Worm (Caenorhabditis elegans): ENCODE results near the gene B0410.3.

- no peak for TF ChIP-seq ets-7 (tag; optimal IDR thresholded peaks at IDR 0.05)
- TF ChIP-seq ceh-13 (GFP tag; optimal IDR thresholded peaks at IDR 0.05): no peak
Observed at ce11 chrX:2871037-2871436, 20.3 kb downstream of the B0410.3 start, which contains the start of gene F53B3.3.

Data from whole organism, early embryonic.